Fruit fly (Drosophila melanogaster): ENCODE results near the gene CG11050.

Gene CG11050

DNA sequence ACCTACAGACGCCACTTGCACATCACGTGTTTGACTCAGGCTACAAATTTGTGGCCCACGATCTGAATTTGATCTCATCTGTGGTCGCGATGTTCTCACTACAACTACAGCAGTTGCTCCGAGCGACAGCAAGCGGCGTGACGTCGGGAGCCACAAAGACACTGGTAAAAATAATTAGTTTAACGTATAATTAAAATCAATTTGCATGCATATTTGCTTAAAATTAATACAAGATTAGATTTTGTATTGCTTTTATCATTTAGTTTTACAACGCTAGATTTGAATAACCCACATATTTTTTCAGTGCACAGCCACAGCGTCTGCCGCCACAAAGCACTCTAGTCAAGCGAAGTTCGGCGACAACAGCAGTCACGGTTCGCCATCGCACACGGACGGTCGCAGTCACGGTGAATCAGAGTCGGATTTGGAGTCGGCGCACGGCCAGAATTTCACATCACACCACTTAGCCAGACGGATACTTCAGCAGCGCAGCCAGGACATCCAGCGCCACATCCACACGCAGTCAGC is 1.7 kb downstream of the CG11050 start:
- TF ChIP-seq Adf1 (GFP tag; IDR thresholded peaks at IDR 0.05), result peak; percentile 99
- peak; percentile 100 for TF ChIP-seq CG13123 (GFP tag; optimal IDR thresholded peaks at IDR 0.05)
- no peak for TF ChIP-seq Hr39 (optimal IDR thresholded peaks at IDR 0.05)
- peak; percentile 100 for TF ChIP-seq zfh2 (GFP tag; optimal IDR thresholded peaks at IDR 0.05)
- TF ChIP-seq CG3847 (GFP tag; IDR thresholded peaks at IDR 0.05), result peak; percentile 100
- TF ChIP-seq CG6254 (GFP tag; optimal IDR thresholded peaks at IDR 0.05), result peak; percentile 99
- TF ChIP-seq CG7839 (tag; optimal IDR thresholded peaks at IDR 0.05), result peak; percentile 100
- peak; percentile 100 for TF ChIP-seq CG12299 (tag; optimal IDR thresholded peaks at IDR 0.05)
- TF ChIP-seq Hmr (GFP tag; optimal IDR thresholded peaks at IDR 0.05), result peak; percentile 100
- TF ChIP-seq HLHmδ (GFP tag; optimal IDR thresholded peaks at IDR 0.05), result peak; percentile 94
- TF ChIP-seq da (GFP tag; optimal IDR thresholded peaks at IDR 0.05), result peak; percentile 100
- TF ChIP-seq ase (GFP tag; IDR thresholded peaks at IDR 0.05), result peak; percentile 100
- TF ChIP-seq Neu2 (GFP tag; optimal IDR thresholded peaks at IDR 0.05; ENCODE audit: borderline replicate concordance), result peak; percentile 99
- peak; percentile 100 for TF ChIP-seq CG8290 (GFP tag; optimal IDR thresholded peaks at IDR 0.05)
- TF ChIP-seq CG8290 (tag; optimal IDR thresholded peaks at IDR 0.05), result peak; percentile 100
- TF ChIP-seq CG11093 (GFP tag; IDR thresholded peaks at IDR 0.05), result peak; percentile 100
- TF ChIP-seq shn (GFP tag; optimal IDR thresholded peaks at IDR 0.05), result peak; percentile 100
- TF ChIP-seq ham (GFP tag; IDR thresholded peaks at IDR 0.05), result peak; percentile 100
- peak; percentile 100 for TF ChIP-seq chn (GFP tag; optimal IDR thresholded peaks at IDR 0.05)
- peak; percentile 54 for TF ChIP-seq gfzf (GFP tag; optimal IDR thresholded peaks at IDR 0.05)
- peak; percentile 100 for TF ChIP-seq MTF-1 (GFP tag; optimal IDR thresholded peaks at IDR 0.05; ENCODE audit: borderline replicate concordance)
- TF ChIP-seq H2.0 (GFP tag; IDR thresholded peaks at IDR 0.05), result peak; percentile 100
- TF ChIP-seq bigmax (GFP tag; optimal IDR thresholded peaks at IDR 0.05), result peak; percentile 93
- TF ChIP-seq mam (GFP tag; optimal IDR thresholded peaks at IDR 0.05), result peak; percentile 100
- peak; percentile 95 for TF ChIP-seq CG18011 (GFP tag; optimal IDR thresholded peaks at IDR 0.05)
- TF ChIP-seq CG16813 (GFP tag; IDR thresholded peaks at IDR 0.05; ENCODE audit: partially characterized antibody), result no peak
- TF ChIP-seq Sox100B (GFP tag; optimal IDR thresholded peaks at IDR 0.05), result peak; percentile 100
- TF ChIP-seq CG7786 (GFP tag; optimal IDR thresholded peaks at IDR 0.05), result peak; percentile 100
- TF ChIP-seq CG6854 (GFP tag; optimal IDR thresholded peaks at IDR 0.05), result peak; percentile 100
- TF ChIP-seq CoRest (tag; optimal IDR thresholded peaks at IDR 0.05), result peak; percentile 100
- peak; percentile 100 for TF ChIP-seq grau (tag; optimal IDR thresholded peaks at IDR 0.05)
- peak; percentile 100 for TF ChIP-seq ATbp (GFP tag; optimal IDR thresholded peaks at IDR 0.05)
- TF ChIP-seq peb (GFP tag; IDR thresholded peaks at IDR 0.05), result peak; percentile 100
- TF ChIP-seq Doc3 (GFP tag; IDR thresholded peaks at IDR 0.05; ENCODE audit: partially characterized antibody), result no peak
- peak; percentile 100 for TF ChIP-seq onecut (GFP tag; IDR thresholded peaks at IDR 0.05)
- peak; percentile 100 for TF ChIP-seq CG13624 (GFP tag; optimal IDR thresholded peaks at IDR 0.05)
- peak; percentile 100 for TF ChIP-seq CG11398 (GFP tag; optimal IDR thresholded peaks at IDR 0.05)
- peak; percentile 100 for TF ChIP-seq so (GFP tag; IDR thresholded peaks at IDR 0.05)
- peak; percentile 100 for TF ChIP-seq oc (tag; optimal IDR thresholded peaks at IDR 0.05)
- TF ChIP-seq prd (optimal IDR thresholded peaks at IDR 0.05), result no peak
- TF ChIP-seq prd (GFP tag; IDR thresholded peaks at IDR 0.05), result peak; percentile 100
- peak; percentile 100 for TF ChIP-seq Max (GFP tag; optimal IDR thresholded peaks at IDR 0.05)
- TF ChIP-seq CG18764 (GFP tag; optimal IDR thresholded peaks at IDR 0.05), result peak; percentile 100
- TF ChIP-seq Hmx (GFP tag; optimal IDR thresholded peaks at IDR 0.05), result peak; percentile 99
- peak; percentile 100 for TF ChIP-seq Poxn (GFP tag; IDR thresholded peaks at IDR 0.05)
- peak; percentile 100 for TF ChIP-seq CG14667 (GFP tag; IDR thresholded peaks at IDR 0.05)
- TF ChIP-seq ind (GFP tag; optimal IDR thresholded peaks at IDR 0.05), result peak; percentile 100
- peak; percentile 100 for TF ChIP-seq tin (GFP tag; optimal IDR thresholded peaks at IDR 0.05)
- TF ChIP-seq Six4 (GFP tag; optimal IDR thresholded peaks at IDR 0.05), result peak; percentile 100
- peak in 1 of 2 experiments; percentile 99 for TF ChIP-seq Hr78 (GFP tag; optimal IDR thresholded peaks at IDR 0.05)
- peak; percentile 99 for TF ChIP-seq CG3407 (GFP tag; optimal IDR thresholded peaks at IDR 0.05)

All from whole organism, embryonic.